Fruit fly (Drosophila melanogaster) whole organism, embryonic: ENCODE data around the gene erm.
A peak's percentile ranks its signal among the peaks of the same experiment; 100 is the strongest.

Experiments
- Bdp1 ChIP-seq: fragments of 200-800 bp; sonication (Bioruptor generic); optimal IDR thresholded peaks from 3 replicates; lab custom pipeline; 2016; ENCODE audit warnings: missing biosample characterization, missing genetic modification characterization
- Bgb ChIP-seq: fragments of 200-800 bp; sonication (Bioruptor generic); IDR thresholded peaks from 2 replicates; pipeline ENCODE4 v1.3.6; 2022; ENCODE audit warnings: missing biosample characterization, missing genetic modification characterization; ENCODE audit not compliant: partially characterized antibody
- CG10462 ChIP-seq: fragments of 200-800 bp; sonication (Bioruptor generic); optimal IDR thresholded peaks from 2 replicates; lab custom pipeline; 2016; ENCODE audit warnings: missing biosample characterization, missing genetic modification characterization
- CG12071 ChIP-seq: fragments of 200-800 bp; sonication (Bioruptor generic); optimal IDR thresholded peaks from 3 replicates; lab custom pipeline; 2018; ENCODE audit warnings: missing biosample characterization, mild to moderate bottlenecking, missing genetic modification characterization
- CG14860 ChIP-seq: fragments of 200-800 bp; sonication (Bioruptor generic); IDR thresholded peaks from 3 replicates; pipeline ENCODE4 v1.3.6; 2022; ENCODE audit warnings: missing biosample characterization, missing genetic modification characterization; ENCODE audit not compliant: partially characterized antibody
- CG15601 ChIP-seq: fragments of 200-800 bp; sonication (Bioruptor generic); optimal IDR thresholded peaks from 3 replicates; lab custom pipeline; 2019; ENCODE audit warnings: missing biosample characterization, mild to moderate bottlenecking, missing genetic modification characterization, moderate library complexity
- CG1647 ChIP-seq: fragments of 200-800 bp; sonication (Bioruptor generic); optimal IDR thresholded peaks from 3 replicates; lab custom pipeline; 2016; ENCODE audit warnings: missing biosample characterization, missing genetic modification characterization
- CG16813 ChIP-seq: fragments of 200-800 bp; sonication (Bioruptor generic); IDR thresholded peaks from 3 replicates; pipeline ENCODE4 v1.3.6; 2022; ENCODE audit warnings: missing biosample characterization, missing genetic modification characterization; ENCODE audit not compliant: partially characterized antibody
- CG42726 ChIP-seq: fragments of 200-800 bp; sonication (Bioruptor generic); IDR thresholded peaks from 2 replicates; pipeline ENCODE4 v1.3.6; 2022; ENCODE audit warnings: missing biosample characterization, missing genetic modification characterization; ENCODE audit not compliant: partially characterized antibody
- CG4730 ChIP-seq: fragments of 200-800 bp; sonication (Bioruptor generic); IDR thresholded peaks from 2 replicates; pipeline ENCODE4 v1.3.6; 2022; ENCODE audit warnings: missing biosample characterization, missing genetic modification characterization
- CG6791 ChIP-seq: fragments of 200-800 bp; sonication (Bioruptor generic); IDR thresholded peaks from 3 replicates; pipeline ENCODE4 v1.3.6; 2022; ENCODE audit warnings: missing biosample characterization, missing genetic modification characterization; ENCODE audit not compliant: partially characterized antibody
- CG7963 ChIP-seq: fragments of 200-800 bp; sonication (Bioruptor generic); IDR thresholded peaks from 3 replicates; pipeline ENCODE4 v1.3.6; 2022; ENCODE audit warnings: missing biosample characterization, missing genetic modification characterization; ENCODE audit not compliant: partially characterized antibody
- CHES-1-like ChIP-seq: fragments of 200-800 bp; sonication (Bioruptor generic); optimal IDR thresholded peaks from 2 replicates; lab custom pipeline; 2016; ENCODE audit warnings: missing biosample characterization, missing genetic modification characterization
- D ChIP-seq, 2 experiments: fragments of 200-800 bp in 1 of 2; fragments of >200 bp in 1 of 2; sonication (Bioruptor generic) in 1 of 2; optimal IDR thresholded peaks; 2 replicates in 1 of 2; 3 replicates in 1 of 2; lab custom pipeline; 2017; ENCODE audit warnings: mild to moderate bottlenecking in 1 of 2, missing biosample characterization in 1 of 2, missing genetic modification characterization in 1 of 2, missing genetic modification reagents in 1 of 2
- D19A ChIP-seq: fragments of 200-800 bp; optimal IDR thresholded peaks from 3 replicates; lab custom pipeline; 2019; ENCODE audit warnings: missing biosample characterization, mild to moderate bottlenecking, missing genetic modification characterization, moderate library complexity
- H2.0 ChIP-seq: fragments of 200-800 bp; sonication (Bioruptor generic); IDR thresholded peaks from 2 replicates; pipeline ENCODE4 v1.3.6; 2022; ENCODE audit warnings: missing biosample characterization, missing genetic modification characterization
- Jarid2 ChIP-seq: fragments of 200-800 bp; sonication (Bioruptor generic); optimal IDR thresholded peaks from 3 replicates; lab custom pipeline; 2017; ENCODE audit warnings: mild to moderate bottlenecking, missing biosample characterization, missing genetic modification reagents, missing genetic modification characterization
- Mad ChIP-seq: fragments of 200-800 bp; sonication (Bioruptor generic); optimal IDR thresholded peaks from 2 replicates; lab custom pipeline; 2016; ENCODE audit warnings: missing biosample characterization, missing genetic modification characterization
- Mrtf ChIP-seq: fragments of 200-800 bp; sonication (Bioruptor generic); IDR thresholded peaks from 3 replicates; pipeline ENCODE4 v1.3.6; 2022; ENCODE audit warnings: missing biosample characterization, missing genetic modification characterization
- Opbp ChIP-seq: fragments of 200-800 bp; sonication (Bioruptor generic); IDR thresholded peaks from 3 replicates; pipeline ENCODE4 v1.3.6; 2022; ENCODE audit warnings: missing biosample characterization, missing genetic modification characterization; ENCODE audit not compliant: partially characterized antibody
- Pdp1 ChIP-seq, 2 experiments: fragments of 200-800 bp; sonication (Bioruptor generic); optimal IDR thresholded peaks; 3 replicates each; lab custom pipeline; 2016; ENCODE audit warnings: missing biosample characterization in 2 of 2, missing genetic modification characterization in 2 of 2, mild to moderate bottlenecking in 1 of 2, moderate library complexity in 1 of 2
- Scr ChIP-seq: fragments of 200-800 bp; sonication (Bioruptor generic); IDR thresholded peaks from 2 replicates; pipeline ENCODE4 v1.3.6; 2022; ENCODE audit warnings: missing biosample characterization, missing genetic modification characterization; ENCODE audit not compliant: partially characterized antibody
- amos ChIP-seq: fragments of 200-800 bp; sonication (Bioruptor generic); IDR thresholded peaks from 2 replicates; pipeline ENCODE4 v1.3.6; 2022; ENCODE audit warnings: missing biosample characterization, missing genetic modification characterization; ENCODE audit not compliant: partially characterized antibody
- bbx ChIP-seq: fragments of 200-800 bp; sonication (Bioruptor generic); IDR thresholded peaks from 2 replicates; pipeline ENCODE4 v1.3.6; 2022; ENCODE audit warnings: missing biosample characterization, missing genetic modification characterization; ENCODE audit not compliant: partially characterized antibody
- ci ChIP-seq: fragments of 200-800 bp; sonication (Bioruptor generic); IDR thresholded peaks from 3 replicates; pipeline ENCODE4 v1.3.6; 2022; ENCODE audit warnings: missing biosample characterization, missing genetic modification characterization
- croc ChIP-seq: fragments of 200-800 bp; sonication (Bioruptor generic); conservative IDR thresholded peaks from 3 replicates; pipeline ENCODE4 v1.3.6; 2022; ENCODE audit warnings: missing biosample characterization, missing genetic modification characterization
- gem ChIP-seq: fragments of 200-800 bp; sonication (Bioruptor generic); optimal IDR thresholded peaks from 2 replicates; lab custom pipeline; 2019; ENCODE audit warnings: missing biosample characterization, mild to moderate bottlenecking, missing genetic modification characterization, moderate library complexity
- grn ChIP-seq: fragments of 200-800 bp; sonication (Bioruptor generic); optimal IDR thresholded peaks from 3 replicates; lab custom pipeline; 2017; ENCODE audit warnings: missing biosample characterization, missing genetic modification characterization
- hb ChIP-seq: fragments of 200-800 bp; sonication (Bioruptor generic); IDR thresholded peaks from 3 replicates; pipeline ENCODE4 v1.3.6; 2022; ENCODE audit warnings: missing biosample characterization, missing genetic modification characterization; ENCODE audit not compliant: partially characterized antibody
- klu ChIP-seq: fragments of 200-800 bp; sonication (Bioruptor generic); IDR thresholded peaks from 2 replicates; pipeline ENCODE4 v1.3.6; 2022; ENCODE audit warnings: missing biosample characterization, missing genetic modification characterization
- knrl ChIP-seq: fragments of 200-800 bp; sonication (Bioruptor generic); IDR thresholded peaks from 3 replicates; pipeline ENCODE4 v1.3.6; 2022; ENCODE audit warnings: missing biosample characterization, missing genetic modification characterization; ENCODE audit not compliant: partially characterized antibody
- maf-S ChIP-seq: fragments of 200-800 bp; sonication (Bioruptor generic); optimal IDR thresholded peaks from 2 replicates; lab custom pipeline; 2016; ENCODE audit warnings: missing biosample characterization, missing genetic modification characterization
- mld ChIP-seq: fragments of 200-800 bp; sonication (Bioruptor generic); IDR thresholded peaks from 3 replicates; pipeline ENCODE4 v1.3.6; 2022; ENCODE audit warnings: missing biosample characterization, missing genetic modification characterization; ENCODE audit not compliant: partially characterized antibody
- nerfin-2 ChIP-seq: fragments of 200-800 bp; sonication (Bioruptor generic); IDR thresholded peaks from 2 replicates; pipeline ENCODE4 v1.3.6; 2022; ENCODE audit warnings: missing biosample characterization, missing genetic modification characterization; ENCODE audit not compliant: partially characterized antibody
- sna ChIP-seq: fragments of 200-800 bp; sonication (Bioruptor generic); IDR thresholded peaks from 2 replicates; pipeline ENCODE4 v1.3.6; 2022; ENCODE audit warnings: missing biosample characterization, missing genetic modification characterization; ENCODE audit not compliant: partially characterized antibody
- tna ChIP-seq: fragments of 200-800 bp; sonication (Bioruptor generic); IDR thresholded peaks from 2 replicates; pipeline ENCODE4 v1.3.6; 2022; ENCODE audit warnings: missing biosample characterization, missing genetic modification characterization; ENCODE audit not compliant: partially characterized antibody
- vvl ChIP-seq: fragments of 200-800 bp; sonication (Bioruptor generic); IDR thresholded peaks from 2 replicates; pipeline ENCODE4 v1.3.6; 2022; ENCODE audit warnings: missing biosample characterization, missing genetic modification characterization
- zen2 ChIP-seq: fragments of 200-800 bp; sonication (Bioruptor generic); IDR thresholded peaks from 3 replicates; pipeline ENCODE4 v1.3.6; 2022; ENCODE audit warnings: missing biosample characterization, missing genetic modification characterization; ENCODE audit not compliant: partially characterized antibody

Gene erm

DNA sequence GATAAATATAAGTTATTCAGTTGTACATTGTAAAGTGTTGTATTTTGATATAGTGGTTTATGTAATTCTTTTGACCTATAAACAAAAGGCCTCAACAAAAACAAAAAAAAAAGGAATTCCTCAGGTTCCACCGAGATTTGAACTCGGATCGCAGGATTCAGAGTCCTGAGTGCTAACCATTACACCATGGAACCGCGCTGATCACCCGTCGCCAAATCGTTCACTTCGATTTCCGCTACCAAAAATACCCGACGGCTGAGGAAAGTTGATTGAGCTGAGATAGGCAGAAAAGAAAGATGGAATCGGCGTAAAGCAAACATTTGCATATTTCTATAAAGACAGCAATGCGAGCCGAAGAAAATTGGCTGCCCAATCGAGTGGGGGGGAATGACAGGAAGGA lies 42.9 kb upstream of the erm start:
- no peak for TF ChIP-seq H2.0 (GFP tag; lab: Robert Waterston, UW)
- no peak for TF ChIP-seq Mad (GFP tag; lab: Kevin White, UChicago)
- 0 out of 3 replicates have a peak, but pooled peaks have one; percentile 35 for TF ChIP-seq zen2 (GFP tag; lab: Robert Waterston, UW)
- TF ChIP-seq CHES-1-like: no peak
- no peak for TF ChIP-seq maf-S (GFP tag; lab: Kevin White, UChicago)
- TF ChIP-seq CG1647: no peak
- TF ChIP-seq Mrtf: no peak
- peak; percentile 62 for TF ChIP-seq nerfin-2 (GFP tag; lab: Robert Waterston, UW)
- TF ChIP-seq CG14860 (GFP tag; lab: Robert Waterston, UW): 0 out of 3 replicates have a peak, but pooled peaks have one; percentile 29
- no peak for TF ChIP-seq gem (tag; lab: Kevin White, UChicago)
- peak in 1 of 2 experiments; percentile 7 for TF ChIP-seq Pdp1 (GFP tag; optimal IDR thresholded peaks at IDR 0.05; lab: Kevin White, UChicago)
- TF ChIP-seq knrl: peak; percentile 41; the same call in 1 of the 3 replicates
- no peak for TF ChIP-seq hb (GFP tag; lab: Robert Waterston, UW)
- TF ChIP-seq CG7963: 0 out of 3 replicates have a peak, but pooled peaks have one; percentile 34
- peak; percentile 78 for TF ChIP-seq CG16813 (GFP tag; lab: Robert Waterston, UW)
- TF ChIP-seq D (optimal IDR thresholded peaks at IDR 0.05; lab: Kevin White, UChicago): no peak
- TF ChIP-seq D (GFP tag; optimal IDR thresholded peaks at IDR 0.05; lab: Kevin White, UChicago): no peak
- TF ChIP-seq CG4730 (GFP tag; lab: Robert Waterston, UW): no peak
- TF ChIP-seq ci: 0 out of 3 replicates have a peak, but pooled peaks have one; percentile 32
- peak; percentile 70; the same call in 2 of the 3 replicates for TF ChIP-seq CG6791 (GFP tag; lab: Robert Waterston, UW)
- no peak for TF ChIP-seq croc (GFP tag; lab: Robert Waterston, UW)
- TF ChIP-seq CG12071 (GFP tag; lab: Kevin White, UChicago): no peak
- 0 out of 3 replicates have a peak, but pooled peaks have one; percentile 66 for TF ChIP-seq mld (GFP tag; lab: Robert Waterston, UW)
- TF ChIP-seq klu (GFP tag; lab: Robert Waterston, UW): no peak
- no peak for TF ChIP-seq CG15601 (tag; lab: Kevin White, UChicago)
- TF ChIP-seq sna (GFP tag; lab: Robert Waterston, UW): peak; percentile 26; the same call in 1 of the 2 replicates
- peak; percentile 56; the same call in 1 of the 2 replicates for TF ChIP-seq Bgb (GFP tag; lab: Robert Waterston, UW)
- TF ChIP-seq CG10462 (GFP tag; lab: Kevin White, UChicago): no peak
- peak; percentile 55 for TF ChIP-seq grn (GFP tag; lab: Kevin White, UChicago)
- TF ChIP-seq D19A (tag; lab: Kevin White, UChicago): no peak
- TF ChIP-seq Bdp1 (GFP tag; lab: Kevin White, UChicago): peak; percentile 98
- no peak for TF ChIP-seq Jarid2
- TF ChIP-seq vvl (GFP tag; lab: Robert Waterston, UW): peak; percentile 8; the same call in 1 of the 2 replicates
- TF ChIP-seq Opbp (GFP tag; lab: Robert Waterston, UW): peak; percentile 73; the same call in 2 of the 3 replicates
- 0 out of 2 replicates have a peak, but pooled peaks have one; percentile 7 for TF ChIP-seq tna (GFP tag; lab: Robert Waterston, UW)
- TF ChIP-seq amos (GFP tag; lab: Robert Waterston, UW): peak; percentile 78; the same call in 1 of the 2 replicates
- peak; percentile 58 for TF ChIP-seq CG42726
- TF ChIP-seq Scr (GFP tag; lab: Robert Waterston, UW): peak; percentile 56
- peak; percentile 68; the same call in 1 of the 2 replicates for TF ChIP-seq bbx (GFP tag; lab: Robert Waterston, UW)
